Worm (Caenorhabditis elegans) whole organism, L4 larva: Measurements from ENCODE around the gene srd-58.

Source experiments
- D1046.2 ChIP-seq: fragments of 200-800 bp; sonication (Bioruptor generic); IDR thresholded peaks from 2 replicates; pipeline ENCODE4 v1.3.6; 2022; ENCODE audit warnings: missing genetic modification characterization, missing compliant biosample characterization
- F26F4.8 ChIP-seq: fragments of 200-800 bp; sonication (Bioruptor generic); conservative IDR thresholded peaks from 2 replicates; pipeline ENCODE4 v1.3.6; 2022; ENCODE audit warnings: missing genetic modification characterization, missing compliant biosample characterization
- F49E8.2 ChIP-seq: sonication (generic microtip); optimal IDR thresholded peaks from 2 replicates; lab custom pipeline; 2016; ENCODE audit warnings: missing compliant biosample characterization, mild to moderate bottlenecking, missing genetic modification characterization, borderline replicate concordance
- aha-1 ChIP-seq: fragments of 150-350 bp; peaks from one replicate; lab custom pipeline; 2014; ENCODE audit warnings: missing biosample characterization, missing genetic modification characterization
- arid-1 ChIP-seq: fragments of 200-800 bp; sonication (Bioruptor generic); conservative IDR thresholded peaks from 2 replicates; pipeline ENCODE4 v1.3.6; 2022; ENCODE audit warnings: missing genetic modification reagents, missing genetic modification characterization, missing compliant biosample characterization
- attf-4 ChIP-seq: sonication (generic microtip); optimal IDR thresholded peaks from 3 replicates; lab custom pipeline; 2017; ENCODE audit warnings: missing biosample characterization, missing genetic modification characterization
- ceh-28 ChIP-seq: fragments of 150-350 bp; optimal IDR thresholded peaks from 2 replicates; lab custom pipeline; 2014; ENCODE audit warnings: missing biosample characterization, missing genetic modification reagents, missing genetic modification characterization
- ceh-32 ChIP-seq: sonication (generic microtip); optimal IDR thresholded peaks from 2 replicates; lab custom pipeline; 2016; ENCODE audit warnings: mild to moderate bottlenecking, missing genetic modification characterization, missing compliant biosample characterization; ENCODE audit not compliant: poor library complexity
- ceh-82 ChIP-seq: sonication (generic microtip); optimal IDR thresholded peaks from 2 replicates; lab custom pipeline; 2017; ENCODE audit warnings: missing biosample characterization, missing genetic modification characterization
- ces-1 ChIP-seq: fragments of 150-350 bp; sonication (generic microtip); optimal IDR thresholded peaks from 4 replicates; lab custom pipeline; 2014; ENCODE audit warnings: missing biosample characterization, missing genetic modification reagents, missing genetic modification characterization
- ctbp-1 ChIP-seq: fragments of 200-800 bp; sonication (Bioruptor generic); IDR thresholded peaks from 2 replicates; pipeline ENCODE4 v1.3.6; 2022; ENCODE audit warnings: missing genetic modification reagents, missing genetic modification characterization, missing compliant biosample characterization
- daf-12 ChIP-seq: fragments of 150-350 bp; optimal IDR thresholded peaks from 2 replicates; lab custom pipeline; 2014; ENCODE audit warnings: missing biosample characterization, missing genetic modification reagents, missing genetic modification characterization
- daf-16 ChIP-seq, 3 experiments: sonication (generic microtip); optimal IDR thresholded peaks; 2 replicates each; lab custom pipeline; 2016 to 2017; ENCODE audit warnings: missing genetic modification characterization in 3 of 3, missing genetic modification reagents in 3 of 3, mild to moderate bottlenecking in 2 of 3, missing compliant biosample characterization in 2 of 3, missing biosample characterization in 1 of 3, moderate library complexity in 1 of 3
- daf-19 ChIP-seq: fragments of 200-800 bp; sonication (Bioruptor generic); conservative IDR thresholded peaks from 2 replicates; pipeline ENCODE4 v1.3.6; 2022; ENCODE audit warnings: missing genetic modification characterization, missing compliant biosample characterization
- dpl-1 ChIP-seq: fragments of 150-350 bp; optimal IDR thresholded peaks from 2 replicates; lab custom pipeline; 2014; ENCODE audit warnings: missing biosample characterization, missing genetic modification reagents, missing genetic modification characterization
- egl-27 ChIP-seq: sonication (generic microtip); optimal IDR thresholded peaks from 3 replicates; lab custom pipeline; 2017; ENCODE audit warnings: missing biosample characterization, missing genetic modification reagents, missing genetic modification characterization
- egl-43 ChIP-seq: fragments of 200-800 bp; sonication (Bioruptor generic); IDR thresholded peaks from 2 replicates; pipeline ENCODE4 v1.3.6; 2022; ENCODE audit warnings: missing genetic modification reagents, missing genetic modification characterization, missing compliant biosample characterization
- fkh-10 ChIP-seq: fragments of 150-350 bp; optimal IDR thresholded peaks from 2 replicates; lab custom pipeline; 2014; ENCODE audit warnings: missing biosample characterization, missing genetic modification reagents, missing genetic modification characterization
- hlh-11 ChIP-seq: fragments of 200-800 bp; sonication (Bioruptor generic); optimal IDR thresholded peaks from 2 replicates; lab custom pipeline; 2018; ENCODE audit warnings: mild to moderate bottlenecking, missing genetic modification characterization, missing compliant biosample characterization
- hmg-1.1 ChIP-seq: fragments of 200-800 bp; sonication (Bioruptor generic); IDR thresholded peaks from 2 replicates; pipeline ENCODE4 v1.3.6; 2022; ENCODE audit warnings: missing genetic modification reagents, missing genetic modification characterization, missing compliant biosample characterization
- lin-1 ChIP-seq: fragments of 200-800 bp; sonication (Bioruptor generic); IDR thresholded peaks from 2 replicates; pipeline ENCODE4 v1.3.6; 2022; ENCODE audit warnings: missing genetic modification reagents, missing genetic modification characterization, missing compliant biosample characterization
- lin-13 ChIP-seq: fragments of 150-350 bp; optimal IDR thresholded peaks from 2 replicates; lab custom pipeline; 2014; ENCODE audit warnings: missing biosample characterization, missing genetic modification reagents, missing genetic modification characterization
- lin-15B ChIP-seq: fragments of 150-350 bp; sonication (generic microtip); optimal IDR thresholded peaks from 3 replicates; lab custom pipeline; 2014; ENCODE audit warnings: missing biosample characterization, missing genetic modification characterization
- lin-29 ChIP-seq: fragments of 200-800 bp; sonication (Bioruptor generic); IDR thresholded peaks from 2 replicates; pipeline ENCODE4 v1.3.6; 2022; ENCODE audit warnings: missing genetic modification reagents, missing genetic modification characterization, missing compliant biosample characterization
- lin-39 ChIP-seq: fragments of 150-350 bp; optimal IDR thresholded peaks from 2 replicates; lab custom pipeline; 2014; ENCODE audit warnings: missing biosample characterization, missing genetic modification reagents, missing genetic modification characterization
- lir-3 ChIP-seq: sonication (generic microtip); optimal IDR thresholded peaks from 2 replicates; lab custom pipeline; 2016; ENCODE audit warnings: mild to moderate bottlenecking, missing genetic modification characterization, missing compliant biosample characterization
- lsy-2 ChIP-seq, 2 experiments: fragments of 150-350 bp in 1 of 2; sonication (generic microtip) in 1 of 2; optimal IDR thresholded peaks; 2 replicates each; lab custom pipeline; 2014 to 2017; ENCODE audit warnings: missing biosample characterization in 2 of 2, missing genetic modification characterization in 2 of 2
- madf-5 ChIP-seq, 2 experiments: fragments of 200-800 bp; sonication (Bioruptor generic); IDR thresholded peaks; 2 replicates each; pipeline ENCODE4 v1.3.6; 2022; ENCODE audit warnings: missing compliant biosample characterization in 2 of 2, missing genetic modification characterization in 2 of 2
- madf-9 ChIP-seq: fragments of 200-800 bp; sonication (Bioruptor generic); conservative IDR thresholded peaks from 2 replicates; pipeline ENCODE4 v1.3.6; 2022; ENCODE audit warnings: missing genetic modification reagents, missing genetic modification characterization, missing compliant biosample characterization
- mdl-1 ChIP-seq, 2 experiments: fragments of 150-350 bp in 1 of 2; sonication (generic microtip) in 1 of 2; optimal IDR thresholded peaks; 2 replicates each; lab custom pipeline; 2014 to 2017; ENCODE audit warnings: missing biosample characterization in 2 of 2, missing genetic modification characterization in 2 of 2
- mdt-29 ChIP-seq: fragments of 200-800 bp; sonication (Bioruptor generic); IDR thresholded peaks from 2 replicates; pipeline ENCODE4 v1.3.6; 2022; ENCODE audit warnings: missing genetic modification reagents, missing genetic modification characterization, missing compliant biosample characterization
- mes-2 ChIP-seq: sonication (generic microtip); optimal IDR thresholded peaks from 2 replicates; lab custom pipeline; 2016; ENCODE audit warnings: missing genotype, mild to moderate bottlenecking, missing genetic modification characterization, missing compliant biosample characterization; ENCODE audit not compliant: poor library complexity, severe bottlenecking
- mxl-2 ChIP-seq: fragments of 200-800 bp; sonication (Bioruptor generic); conservative IDR thresholded peaks from 2 replicates; pipeline ENCODE4 v1.3.6; 2022; ENCODE audit warnings: missing genetic modification reagents, missing genetic modification characterization, missing compliant biosample characterization
- mxl-3 ChIP-seq: fragments of 200-800 bp; sonication (Bioruptor generic); optimal IDR thresholded peaks from 2 replicates; lab custom pipeline; 2018; ENCODE audit warnings: mild to moderate bottlenecking, missing genetic modification characterization, missing compliant biosample characterization
- nhr-102 ChIP-seq: sonication (generic microtip); optimal IDR thresholded peaks from 2 replicates; lab custom pipeline; 2016; ENCODE audit warnings: mild to moderate bottlenecking, missing genetic modification characterization, moderate library complexity, missing compliant biosample characterization
- nhr-111 ChIP-seq: fragments of 200-800 bp; sonication (Bioruptor generic); optimal IDR thresholded peaks from 2 replicates; lab custom pipeline; 2018; ENCODE audit warnings: mild to moderate bottlenecking, missing genetic modification characterization, missing compliant biosample characterization
- nhr-25 ChIP-seq: sonication (generic microtip); optimal IDR thresholded peaks from 2 replicates; lab custom pipeline; 2017; ENCODE audit warnings: missing genetic modification characterization, mild to moderate bottlenecking, missing compliant biosample characterization, antibody characterized with exemption, moderate library complexity, borderline replicate concordance; ENCODE audit not compliant: insufficient read depth
- nhr-41 ChIP-seq: fragments of 200-800 bp; sonication (Bioruptor generic); IDR thresholded peaks from 2 replicates; pipeline ENCODE4 v1.3.6; 2022; ENCODE audit warnings: missing genetic modification reagents, missing genetic modification characterization, missing compliant biosample characterization
- nhr-48 ChIP-seq: sonication (generic microtip); optimal IDR thresholded peaks from 2 replicates; lab custom pipeline; 2016; ENCODE audit warnings: mild to moderate bottlenecking, missing genetic modification characterization, missing compliant biosample characterization
- pha-4 ChIP-seq, 2 experiments: fragments of 150-350 bp in 1 of 2; fragments of 200-800 bp in 1 of 2; sonication (Bioruptor generic) in 1 of 2; IDR thresholded peaks in 1 of 2; optimal IDR thresholded peaks in 1 of 2; 2 replicates each; pipeline versions ENCODE4 v1.3.6 to Lab custom; 2014 to 2022; ENCODE audit warnings: missing genetic modification characterization in 2 of 2, missing genetic modification reagents in 2 of 2, missing biosample characterization in 1 of 2, missing compliant biosample characterization in 1 of 2
- rbr-2 ChIP-seq: sonication (generic microtip); optimal IDR thresholded peaks from 2 replicates; lab custom pipeline; 2016; ENCODE audit warnings: missing genotype, missing genetic modification characterization, missing compliant biosample characterization
- snpc-1.2 ChIP-seq: fragments of 200-800 bp; sonication (Bioruptor generic); IDR thresholded peaks from 2 replicates; pipeline ENCODE4 v1.3.6; 2022; ENCODE audit warnings: missing genetic modification reagents, missing genetic modification characterization, missing compliant biosample characterization
- snpc-4 ChIP-seq: fragments of 150-350 bp; optimal IDR thresholded peaks from 2 replicates; lab custom pipeline; 2014; ENCODE audit warnings: missing biosample characterization, missing genetic modification characterization
- unc-130 ChIP-seq: sonication (generic microtip); optimal IDR thresholded peaks from 2 replicates; lab custom pipeline; 2016; ENCODE audit warnings: missing genetic modification reagents, missing genetic modification characterization, missing compliant biosample characterization
- vab-7 ChIP-seq: fragments of 200-800 bp; sonication (Bioruptor generic); IDR thresholded peaks from 2 replicates; pipeline ENCODE4 v1.3.6; 2022; ENCODE audit warnings: missing genetic modification reagents, missing genetic modification characterization, missing compliant biosample characterization
- zfp-2 ChIP-seq: sonication (generic microtip); optimal IDR thresholded peaks from 2 replicates; lab custom pipeline; 2016; ENCODE audit warnings: mild to moderate bottlenecking, missing genetic modification characterization, missing compliant biosample characterization
- zip-11 ChIP-seq: fragments of 200-800 bp; sonication (Bioruptor generic); IDR thresholded peaks from 2 replicates; pipeline ENCODE4 v1.3.6; 2022; ENCODE audit warnings: missing genetic modification characterization, missing compliant biosample characterization
- zip-2 ChIP-seq: fragments of 150-350 bp; optimal IDR thresholded peaks from 2 replicates; lab custom pipeline; 2014; ENCODE audit warnings: missing biosample characterization, missing genetic modification characterization

Gene srd-58

ce11 chrII:7200051-7200599 lies 4.7 kb downstream of the srd-58 start, which contains the start of gene pcrg-1 (continued):
- TF ChIP-seq lin-15B (tag; lab: Kevin White, UChicago): no peak
- TF ChIP-seq nhr-102 (tag; lab: Kevin White, UChicago): peak; percentile 59
- TF ChIP-seq attf-4: no peak
- TF ChIP-seq hlh-11 (tag; lab: Kevin White, UChicago): peak; percentile 74
- TF ChIP-seq dpl-1 (GFP tag; lab: Kevin White, UChicago): peak; percentile 50
- peak in 1 of 2 experiments; percentile 69 for TF ChIP-seq lsy-2 (tag; optimal IDR thresholded peaks at IDR 0.05; lab: Kevin White, UChicago)
- no peak for TF ChIP-seq egl-27 (tag; lab: Kevin White, UChicago)
- TF ChIP-seq snpc-1.2 (GFP tag; lab: Robert Waterston, UW): peak; percentile 86
- peak; percentile 63; the same call in 1 of the 2 replicates for TF ChIP-seq daf-19 (GFP tag; lab: Robert Waterston, UW)
- TF ChIP-seq lin-39 (tag; lab: Kevin White, UChicago): no peak
- TF ChIP-seq nhr-25 (tag; lab: Kevin White, UChicago): peak; percentile 69
- no peak for TF ChIP-seq fkh-10
- TF ChIP-seq mxl-3: peak; percentile 85
- TF ChIP-seq madf-9 (GFP tag; lab: Robert Waterston, UW): peak; percentile 80
- TF ChIP-seq lin-29 (GFP tag; lab: Robert Waterston, UW): peak; percentile 79
- peak; percentile 47 for TF ChIP-seq unc-130 (GFP tag; lab: Kevin White, UChicago)
- peak; percentile 73 for TF ChIP-seq F49E8.2
- peak; percentile 76 for TF ChIP-seq ctbp-1 (GFP tag; lab: Robert Waterston, UW)
- TF ChIP-seq ces-1 (GFP tag; lab: Kevin White, UChicago): no peak
- peak; percentile 93 for TF ChIP-seq vab-7 (GFP tag; lab: Robert Waterston, UW)
- peak; percentile 95 for TF ChIP-seq F26F4.8 (GFP tag; lab: Robert Waterston, UW)
- peak; percentile 95 for TF ChIP-seq snpc-4 (tag; lab: Kevin White, UChicago)
- TF ChIP-seq pha-4 (GFP tag; IDR thresholded peaks at IDR 0.05; lab: Robert Waterston, UW): peak; percentile 89
- peak; percentile 42 for TF ChIP-seq pha-4 (tag; optimal IDR thresholded peaks at IDR 0.05; lab: Kevin White, UChicago)
- peak; percentile 73 for TF ChIP-seq mes-2 (tag; lab: Kevin White, UChicago)
- TF ChIP-seq madf-5 (GFP tag; IDR thresholded peaks at IDR 0.05; lab: Robert Waterston, UW): peak; percentile 23 to 70; a peak in 1 of 4 replicates
- TF ChIP-seq egl-43 (GFP tag; lab: Robert Waterston, UW): peak; percentile 97
- peak; percentile 90; the same call in 1 of the 2 replicates for TF ChIP-seq D1046.2 (GFP tag; lab: Robert Waterston, UW)
- TF ChIP-seq ceh-32 (tag; lab: Kevin White, UChicago): no peak
- TF ChIP-seq ceh-28 (tag; lab: Kevin White, UChicago): no peak
- TF ChIP-seq ceh-82 (tag; lab: Kevin White, UChicago): no peak
- peak; percentile 35 for TF ChIP-seq zip-2 (tag; lab: Kevin White, UChicago)
- TF ChIP-seq nhr-111 (GFP tag; lab: Kevin White, UChicago): peak; percentile 76
- TF ChIP-seq nhr-41 (GFP tag; lab: Robert Waterston, UW): peak; percentile 89
- TF ChIP-seq zfp-2 (tag; lab: Kevin White, UChicago): no peak
- TF ChIP-seq lin-13 (GFP tag; lab: Kevin White, UChicago): peak; percentile 64
- TF ChIP-seq arid-1: peak; percentile 93
- no peak for TF ChIP-seq daf-12
- peak; percentile 67 for TF ChIP-seq nhr-48
- TF ChIP-seq aha-1 (tag; lab: Kevin White, UChicago): peak; percentile 89
- peak; percentile 66 for TF ChIP-seq lin-1 (GFP tag; lab: Robert Waterston, UW)
- TF ChIP-seq rbr-2 (tag; lab: Kevin White, UChicago): peak; percentile 74
- peak; percentile 97 for TF ChIP-seq hmg-1.1 (GFP tag; lab: Robert Waterston, UW)
- no peak for TF ChIP-seq mdl-1 (tag; optimal IDR thresholded peaks at IDR 0.05; lab: Kevin White, UChicago)
- peak; percentile 81 to 87 for TF ChIP-seq daf-16 (GFP tag; optimal IDR thresholded peaks at IDR 0.05; lab: Kevin White, UChicago)
- TF ChIP-seq daf-16 (tag; optimal IDR thresholded peaks at IDR 0.05; lab: Kevin White, UChicago): peak; percentile 60
- peak; percentile 80 for TF ChIP-seq mdt-29 (GFP tag; lab: Robert Waterston, UW)
- TF ChIP-seq lir-3 (tag; lab: Kevin White, UChicago): peak; percentile 70
- TF ChIP-seq zip-11 (GFP tag; lab: Robert Waterston, UW): peak; percentile 66
- 0 out of 2 replicates have a peak, but pooled peaks have one; percentile 12 for TF ChIP-seq mxl-2
